Worm (Caenorhabditis elegans) whole organism, young adult: Measurements from ENCODE around the gene dyf-4.

Source experiments
- F23B12.7 ChIP-seq: sonication (generic microtip); optimal IDR thresholded peaks from 2 replicates; lab custom pipeline; 2017; ENCODE audit warnings: missing genetic modification characterization, mild to moderate bottlenecking, missing compliant biosample characterization, antibody characterized with exemption, moderate library complexity; ENCODE audit not compliant: insufficient read depth
- F33H1.4 ChIP-seq: fragments of 200-800 bp; sonication (Bioruptor generic); IDR thresholded peaks from 2 replicates; pipeline ENCODE4 v1.3.6; 2022; ENCODE audit warnings: missing genetic modification reagents, missing genetic modification characterization, missing compliant biosample characterization
- F52B5.7 ChIP-seq: sonication (generic microtip); optimal IDR thresholded peaks from 2 replicates; lab custom pipeline; 2016; ENCODE audit warnings: mild to moderate bottlenecking, missing genetic modification characterization, missing compliant biosample characterization
- K12H6.12 ChIP-seq: fragments of 200-800 bp; sonication (Bioruptor generic); optimal IDR thresholded peaks from 2 replicates; lab custom pipeline; 2018; ENCODE audit warnings: mild to moderate bottlenecking, missing genetic modification characterization, missing compliant biosample characterization
- T26A5.8 ChIP-seq: sonication (generic microtip); optimal IDR thresholded peaks from 2 replicates; lab custom pipeline; 2016; ENCODE audit warnings: missing genetic modification characterization, missing compliant biosample characterization
- Y53F4B.3 ChIP-seq: fragments of 200-800 bp; sonication (Bioruptor generic); IDR thresholded peaks from 2 replicates; pipeline ENCODE4 v1.3.6; 2022; ENCODE audit warnings: missing genetic modification reagents, missing genetic modification characterization, missing compliant biosample characterization
- Y53G8AR.9 ChIP-seq: fragments of 200-800 bp; sonication (Bioruptor generic); conservative IDR thresholded peaks from 2 replicates; pipeline ENCODE4 v1.3.6; 2022; ENCODE audit warnings: missing genetic modification reagents, missing genetic modification characterization, missing compliant biosample characterization
- Y67H2A.10 ChIP-seq: fragments of 200-800 bp; sonication (Bioruptor generic); conservative IDR thresholded peaks from 2 replicates; pipeline ENCODE4 v1.3.6; 2022; ENCODE audit warnings: missing genetic modification reagents, missing genetic modification characterization, missing compliant biosample characterization
- attf-5 ChIP-seq: fragments of 200-800 bp; sonication (Bioruptor generic); optimal IDR thresholded peaks from 2 replicates; lab custom pipeline; 2018; ENCODE audit warnings: mild to moderate bottlenecking, missing genetic modification characterization, missing compliant biosample characterization
- attf-6 ChIP-seq: fragments of 200-800 bp; sonication (Bioruptor generic); IDR thresholded peaks from 2 replicates; pipeline ENCODE4 v1.3.6; 2022; ENCODE audit warnings: missing genetic modification reagents, missing genetic modification characterization, missing compliant biosample characterization
- ccch-3 ChIP-seq: fragments of 200-800 bp; sonication (Bioruptor generic); optimal IDR thresholded peaks from 2 replicates; lab custom pipeline; 2018; ENCODE audit warnings: mild to moderate bottlenecking, missing genetic modification characterization, missing compliant biosample characterization
- cebp-1 ChIP-seq, 2 experiments: fragments of 200-800 bp in 1 of 2; sonication (Bioruptor generic) in 1 of 2; sonication (generic microtip) in 1 of 2; IDR thresholded peaks in 1 of 2; optimal IDR thresholded peaks in 1 of 2; 2 replicates each; pipeline versions ENCODE4 v1.3.6 to Lab custom; 2017 to 2022; ENCODE audit warnings: missing compliant biosample characterization in 2 of 2, missing genetic modification characterization in 2 of 2, mild to moderate bottlenecking in 1 of 2, missing genetic modification reagents in 1 of 2, moderate library complexity in 1 of 2
- ceh-91 ChIP-seq: fragments of 200-800 bp; sonication (Bioruptor generic); IDR thresholded peaks from 2 replicates; pipeline ENCODE4 v1.3.6; 2022; ENCODE audit warnings: missing genetic modification reagents, missing genetic modification characterization, missing compliant biosample characterization
- chd-7 ChIP-seq: sonication (generic microtip); optimal IDR thresholded peaks from 2 replicates; lab custom pipeline; 2016; ENCODE audit warnings: mild to moderate bottlenecking, missing genetic modification characterization, moderate library complexity, missing compliant biosample characterization
- die-1 ChIP-seq: sonication (generic microtip); optimal IDR thresholded peaks from 2 replicates; lab custom pipeline; 2016; ENCODE audit warnings: missing genotype, mild to moderate bottlenecking, missing genetic modification characterization, missing compliant biosample characterization
- dpff-1 ChIP-seq: sonication (generic microtip); optimal IDR thresholded peaks from 2 replicates; lab custom pipeline; 2017; ENCODE audit warnings: mild to moderate bottlenecking, missing genetic modification characterization, missing compliant biosample characterization
- ets-4 ChIP-seq: fragments of 200-800 bp; sonication (Bioruptor generic); optimal IDR thresholded peaks from 2 replicates; lab custom pipeline; 2018; ENCODE audit warnings: mild to moderate bottlenecking, missing genetic modification characterization, missing compliant biosample characterization
- gei-17 ChIP-seq: fragments of 200-800 bp; sonication (Bioruptor generic); optimal IDR thresholded peaks from 2 replicates; lab custom pipeline; 2018; ENCODE audit warnings: mild to moderate bottlenecking, missing genetic modification characterization, missing compliant biosample characterization
- him-1 ChIP-seq: sonication (generic microtip); optimal IDR thresholded peaks from 2 replicates; lab custom pipeline; 2016; ENCODE audit warnings: missing genotype, missing genetic modification reagents, missing genetic modification characterization, missing compliant biosample characterization
- hlh-12 ChIP-seq: sonication (generic microtip); optimal IDR thresholded peaks from 2 replicates; lab custom pipeline; 2016; ENCODE audit warnings: missing genetic modification characterization, missing compliant biosample characterization
- let-607 ChIP-seq, 2 experiments: fragments of 200-800 bp in 1 of 2; sonication (Bioruptor generic) in 1 of 2; sonication (generic microtip) in 1 of 2; optimal IDR thresholded peaks; 2 replicates each; lab custom pipeline; 2016 to 2018; ENCODE audit warnings: mild to moderate bottlenecking in 2 of 2, missing compliant biosample characterization in 2 of 2, missing genetic modification characterization in 2 of 2, moderate library complexity in 2 of 2, missing genotype in 1 of 2
- lin-26 ChIP-seq: fragments of 200-800 bp; sonication (Bioruptor generic); IDR thresholded peaks from 2 replicates; pipeline ENCODE4 v1.3.6; 2022; ENCODE audit warnings: missing genetic modification reagents, missing genetic modification characterization, missing compliant biosample characterization
- lin-35 ChIP-seq, 3 experiments: fragments of 150-350 bp in 2 of 3; sonication (generic microtip) in 1 of 3; optimal IDR thresholded peaks; 2 replicates each; lab custom pipeline; 2014 to 2018; ENCODE audit warnings: missing biosample characterization in 3 of 3, missing genetic modification characterization in 3 of 3, missing genetic modification reagents in 3 of 3
- lsl-1 ChIP-seq: fragments of 200-800 bp; sonication (Bioruptor generic); optimal IDR thresholded peaks from 2 replicates; lab custom pipeline; 2018; ENCODE audit warnings: mild to moderate bottlenecking, missing genetic modification characterization, moderate library complexity, missing compliant biosample characterization
- lsy-27 ChIP-seq: sonication (generic microtip); optimal IDR thresholded peaks from 2 replicates; lab custom pipeline; 2017; ENCODE audit warnings: missing genetic modification characterization, mild to moderate bottlenecking, missing compliant biosample characterization, antibody characterized with exemption, missing genotype, borderline replicate concordance; ENCODE audit not compliant: insufficient read depth
- madf-3 ChIP-seq: fragments of 200-800 bp; sonication (Bioruptor generic); IDR thresholded peaks from 2 replicates; pipeline ENCODE4 v1.3.6; 2022; ENCODE audit warnings: missing genetic modification reagents, missing genetic modification characterization, missing compliant biosample characterization
- madf-8 ChIP-seq: fragments of 200-800 bp; sonication (Bioruptor generic); conservative IDR thresholded peaks from 2 replicates; pipeline ENCODE4 v1.3.6; 2022; ENCODE audit warnings: missing genetic modification reagents, missing genetic modification characterization, missing compliant biosample characterization
- mcd-1 ChIP-seq: fragments of 200-800 bp; sonication (Bioruptor generic); IDR thresholded peaks from 2 replicates; pipeline ENCODE4 v1.3.6; 2022; ENCODE audit warnings: missing genetic modification reagents, missing genetic modification characterization, missing compliant biosample characterization
- mes-4 ChIP-seq: sonication (generic microtip); optimal IDR thresholded peaks from 2 replicates; lab custom pipeline; 2016; ENCODE audit warnings: missing genotype, missing genetic modification characterization, missing compliant biosample characterization
- nhr-120 ChIP-seq: fragments of 200-800 bp; sonication (Bioruptor generic); IDR thresholded peaks from 2 replicates; pipeline ENCODE4 v1.3.6; 2022; ENCODE audit warnings: missing genetic modification characterization, missing compliant biosample characterization
- pha-4 ChIP-seq: fragments of 150-350 bp; sonication (generic microtip); optimal IDR thresholded peaks from 2 replicates; lab custom pipeline; 2014; ENCODE audit warnings: missing biosample characterization, missing genetic modification reagents, missing genetic modification characterization
- snpc-1.1 ChIP-seq: sonication (generic microtip); optimal IDR thresholded peaks from 2 replicates; lab custom pipeline; 2017; ENCODE audit warnings: missing genetic modification characterization, mild to moderate bottlenecking, missing compliant biosample characterization, antibody characterized with exemption, moderate library complexity, missing genotype, missing genetic modification reagents; ENCODE audit not compliant: insufficient read depth
- snpc-4 ChIP-seq, 5 experiments: fragments of 150-350 bp in 1 of 5; sonication (generic microtip) in 4 of 5; optimal IDR thresholded peaks; 2 replicates each; lab custom pipeline; 2014 to 2018; ENCODE audit warnings: missing genetic modification characterization in 5 of 5, missing biosample characterization in 3 of 5, antibody characterized with exemption in 2 of 5, mild to moderate bottlenecking in 2 of 5, missing compliant biosample characterization in 2 of 5, missing genotype in 2 of 5, moderate library complexity in 2 of 5, missing genetic modification reagents in 1 of 5
- sptf-2 ChIP-seq: fragments of 200-800 bp; sonication (Bioruptor generic); optimal IDR thresholded peaks from 2 replicates; lab custom pipeline; 2018; ENCODE audit warnings: mild to moderate bottlenecking, missing genetic modification characterization, missing compliant biosample characterization
- unc-130 ChIP-seq: sonication (generic microtip); optimal IDR thresholded peaks from 2 replicates; lab custom pipeline; 2016; ENCODE audit warnings: missing genetic modification reagents, missing genetic modification characterization, missing compliant biosample characterization
- xnd-1 ChIP-seq: sonication (generic microtip); optimal IDR thresholded peaks from 2 replicates; lab custom pipeline; 2016; ENCODE audit warnings: missing genotype, missing genetic modification reagents, missing genetic modification characterization, missing compliant biosample characterization

Gene dyf-4

DNA sequence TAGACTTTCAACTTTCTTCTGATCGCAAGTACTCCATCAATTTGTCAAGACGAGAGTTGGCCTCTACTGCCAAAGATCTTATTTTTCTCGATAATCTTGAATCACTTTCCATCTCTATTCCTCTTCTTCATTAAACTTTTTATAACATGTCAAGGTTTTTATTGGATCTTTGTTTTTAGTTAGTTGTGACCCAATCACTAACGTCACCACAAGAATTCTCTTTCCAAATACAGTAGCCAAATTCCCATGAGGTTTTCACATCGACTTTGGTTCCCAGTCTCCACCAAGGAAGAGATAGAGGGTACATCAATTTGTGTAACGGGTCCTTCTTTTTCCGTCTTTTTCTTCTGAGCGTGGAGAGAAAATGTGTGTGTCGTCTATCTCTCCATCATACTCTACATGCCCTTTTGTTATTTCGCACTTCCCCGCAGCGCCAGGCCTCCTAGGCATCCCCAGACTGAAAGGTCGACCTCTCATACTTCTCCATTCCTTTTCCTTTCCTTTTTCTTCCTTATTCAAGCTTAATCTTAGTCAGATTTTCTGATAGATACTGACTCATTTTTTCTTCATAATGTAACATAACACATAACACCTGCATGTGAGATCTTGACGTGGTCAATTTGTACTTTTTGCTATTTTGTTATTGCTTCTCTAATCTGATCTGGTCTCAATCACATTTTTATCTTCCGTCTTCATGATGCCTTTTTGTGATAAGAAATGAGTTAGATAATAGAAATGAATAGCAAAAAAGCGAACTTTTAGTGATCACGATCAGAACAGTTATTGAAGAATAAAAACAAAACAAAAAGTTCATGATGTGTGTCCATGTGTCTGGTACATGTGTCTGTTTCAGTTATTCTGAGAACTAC, 13.7 kb upstream of the dyf-4 start:
- TF ChIP-seq nhr-120 (GFP tag; lab: Robert Waterston, UW): no peak
- no peak for TF ChIP-seq attf-6 (GFP tag; lab: Robert Waterston, UW)
- no peak for TF ChIP-seq F52B5.7 (tag; lab: Kevin White, UChicago)
- TF ChIP-seq mcd-1: no peak
- TF ChIP-seq pha-4: no peak
- no peak for TF ChIP-seq Y53F4B.3
- TF ChIP-seq madf-3 (GFP tag; lab: Robert Waterston, UW): no peak
- TF ChIP-seq T26A5.8: no peak
- no peak for TF ChIP-seq madf-8 (GFP tag; lab: Robert Waterston, UW)
- no peak for TF ChIP-seq lsy-27
- no peak for TF ChIP-seq mes-4 (tag; lab: Kevin White, UChicago)
- TF ChIP-seq let-607 (tag; optimal IDR thresholded peaks at IDR 0.05; lab: Kevin White, UChicago): no peak
- no peak for TF ChIP-seq cebp-1 (GFP tag; IDR thresholded peaks at IDR 0.05; lab: Robert Waterston, UW)
- no peak for TF ChIP-seq cebp-1 (tag; optimal IDR thresholded peaks at IDR 0.05; lab: Kevin White, UChicago)
- TF ChIP-seq lin-26: no peak
- TF ChIP-seq gei-17 (GFP tag; lab: Kevin White, UChicago): no peak
- TF ChIP-seq ceh-91: no peak
- TF ChIP-seq dpff-1 (tag; lab: Kevin White, UChicago): no peak
- TF ChIP-seq, all 124 proteins: peak for 0

DNA sequence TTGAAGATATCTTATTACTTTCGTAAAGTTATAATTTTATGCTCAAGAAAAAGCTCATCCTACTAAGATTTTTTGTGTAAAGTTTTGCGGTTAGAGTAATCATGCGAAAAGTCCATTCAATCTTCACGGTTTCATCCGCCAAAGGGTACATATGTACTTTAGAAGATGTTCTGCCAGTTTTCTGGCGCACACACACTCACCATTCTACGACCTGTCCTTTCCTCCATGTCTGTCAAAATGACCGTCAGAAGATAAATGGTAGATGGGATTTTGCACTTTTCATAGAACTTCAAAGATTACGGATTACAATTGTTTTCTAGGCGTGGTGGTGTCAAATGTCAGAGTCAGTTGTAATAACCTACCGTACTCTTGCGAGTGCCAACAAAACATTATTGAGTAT, 12.0 kb upstream of the dyf-4 start:
- TF ChIP-seq ccch-3 (GFP tag; lab: Kevin White, UChicago) (no peak), unc-130 (GFP tag; lab: Kevin White, UChicago) (no peak), pha-4 (no peak), Y67H2A.10 (no peak), F23B12.7 (tag; lab: Kevin White, UChicago) (no peak), hlh-12 (tag; lab: Kevin White, UChicago) (no peak), die-1 (tag; lab: Kevin White, UChicago) (no peak), attf-5 (GFP tag; lab: Kevin White, UChicago) (no peak), lsl-1 (GFP tag; lab: Kevin White, UChicago) (no peak), K12H6.12 (tag; lab: Kevin White, UChicago) (no peak), cebp-1 (GFP tag; IDR thresholded peaks at IDR 0.05; lab: Robert Waterston, UW) (no peak), cebp-1 (tag; optimal IDR thresholded peaks at IDR 0.05; lab: Kevin White, UChicago) (no peak), snpc-4 (GFP tag; optimal IDR thresholded peaks at IDR 0.05; lab: Kevin White, UChicago) (no peak), snpc-4 (tag; optimal IDR thresholded peaks at IDR 0.05; lab: Kevin White, UChicago) (no peak), him-1 (tag; lab: Kevin White, UChicago) (no peak), xnd-1 (no peak)

- no peak for TF ChIP-seq chd-7
- no peak for TF ChIP-seq Y53G8AR.9 (GFP tag; lab: Robert Waterston, UW)
- TF ChIP-seq sptf-2 (GFP tag; lab: Kevin White, UChicago): no peak
- TF ChIP-seq snpc-1.1 (tag; lab: Kevin White, UChicago): no peak
- TF ChIP-seq dpff-1 (tag; lab: Kevin White, UChicago): no peak
- no peak for TF ChIP-seq ets-4
- TF ChIP-seq let-607 (tag; optimal IDR thresholded peaks at IDR 0.05; lab: Kevin White, UChicago): no peak
- no peak for TF ChIP-seq F33H1.4 (GFP tag; lab: Robert Waterston, UW)
- TF ChIP-seq hlh-12 (tag; lab: Kevin White, UChicago): no peak
- TF ChIP-seq lin-35 (GFP tag; optimal IDR thresholded peaks at IDR 0.05; lab: Kevin White, UChicago): no peak
These were observed 11.0 kb upstream of the dyf-4 start for ce11 chrV:12536409-12537038.
